Fruit fly (Drosophila melanogaster) whole organism, embryonic: ENCODE data around the gene CG5568.

Experiments
- CG10462 ChIP-seq: fragments of 200-800 bp; sonication (Bioruptor generic); optimal IDR thresholded peaks from 2 replicates; lab custom pipeline; 2016; ENCODE audit warnings: missing biosample characterization, missing genetic modification characterization
- CG11504 ChIP-seq: fragments of 200-800 bp; sonication (Bioruptor generic); optimal IDR thresholded peaks from 3 replicates; lab custom pipeline; 2019; ENCODE audit warnings: missing biosample characterization, mild to moderate bottlenecking, missing genetic modification characterization, moderate library complexity
- CG12769 ChIP-seq: fragments of 200-800 bp; sonication (Bioruptor generic); optimal IDR thresholded peaks from 2 replicates; lab custom pipeline; 2019; ENCODE audit warnings: missing biosample characterization, mild to moderate bottlenecking, missing genetic modification characterization, moderate library complexity
- CG13775 ChIP-seq: fragments of 200-800 bp; sonication (Bioruptor generic); optimal IDR thresholded peaks from 3 replicates; lab custom pipeline; 2017; ENCODE audit warnings: missing biosample characterization, mild to moderate bottlenecking, missing genetic modification characterization
- CG15073 ChIP-seq: fragments of 200-800 bp; sonication (Bioruptor generic); optimal IDR thresholded peaks from 2 replicates; lab custom pipeline; 2016; ENCODE audit warnings: missing biosample characterization, missing genetic modification characterization
- CG17568 ChIP-seq: fragments of 200-800 bp; sonication (Bioruptor generic); optimal IDR thresholded peaks from 2 replicates; lab custom pipeline; 2018; ENCODE audit warnings: missing biosample characterization, mild to moderate bottlenecking, missing genetic modification characterization, moderate library complexity
- CG17912 ChIP-seq: fragments of 200-800 bp; sonication (Bioruptor generic); optimal IDR thresholded peaks from 2 replicates; lab custom pipeline; 2018; ENCODE audit warnings: missing biosample characterization, mild to moderate bottlenecking, missing genetic modification characterization
- CG18764 ChIP-seq: fragments of 200-800 bp; sonication (Bioruptor generic); optimal IDR thresholded peaks from 3 replicates; lab custom pipeline; 2016; ENCODE audit warnings: missing biosample characterization, missing genetic modification characterization
- CG2889 ChIP-seq: fragments of 200-800 bp; sonication (Bioruptor generic); IDR thresholded peaks from 3 replicates; pipeline ENCODE4 v1.3.6; 2022; ENCODE audit warnings: missing biosample characterization, missing genetic modification characterization
- CG32772 ChIP-seq: fragments of 200-800 bp; sonication (Bioruptor generic); IDR thresholded peaks from 2 replicates; pipeline ENCODE4 v1.3.6; 2022; ENCODE audit warnings: missing biosample characterization, missing genetic modification characterization
- CG43689 ChIP-seq: fragments of 200-800 bp; sonication (Bioruptor generic); IDR thresholded peaks from 2 replicates; pipeline ENCODE4 v1.3.6; 2022; ENCODE audit warnings: missing biosample characterization, missing genetic modification characterization
- CG5953 ChIP-seq: fragments of 200-800 bp; sonication (Bioruptor generic); IDR thresholded peaks from 2 replicates; pipeline ENCODE4 v1.3.6; 2022; ENCODE audit warnings: missing biosample characterization, missing genetic modification characterization
- CG7271 ChIP-seq: fragments of 200-800 bp; sonication (Bioruptor generic); optimal IDR thresholded peaks from 2 replicates; lab custom pipeline; 2018; ENCODE audit warnings: missing biosample characterization, mild to moderate bottlenecking, missing genetic modification characterization, moderate library complexity
- CG7372 ChIP-seq: fragments of 200-800 bp; sonication (Bioruptor generic); IDR thresholded peaks from 2 replicates; pipeline ENCODE4 v1.3.6; 2022; ENCODE audit warnings: missing biosample characterization, missing genetic modification characterization
- CG8281 ChIP-seq: fragments of 200-800 bp; sonication (Bioruptor generic); optimal IDR thresholded peaks from 2 replicates; lab custom pipeline; 2018; ENCODE audit warnings: missing biosample characterization, mild to moderate bottlenecking, missing genetic modification characterization, moderate library complexity
- CG8388 ChIP-seq: fragments of 200-800 bp; sonication (Bioruptor generic); optimal IDR thresholded peaks from 2 replicates; lab custom pipeline; 2019; ENCODE audit warnings: missing biosample characterization, mild to moderate bottlenecking, missing genetic modification characterization, moderate library complexity
- CG9876 ChIP-seq: fragments of 200-800 bp; sonication (Bioruptor generic); optimal IDR thresholded peaks from 2 replicates; lab custom pipeline; 2016; ENCODE audit warnings: missing biosample characterization, missing genetic modification characterization
- Dfd ChIP-seq, 2 experiments: fragments of >200 bp; optimal IDR thresholded peaks; 2 replicates each; lab custom pipeline; 2017; ENCODE audit warnings: missing biosample characterization in 2 of 2, missing genetic modification characterization in 2 of 2
- Dip2 ChIP-seq: fragments of 200-800 bp; sonication (Bioruptor generic); IDR thresholded peaks from 2 replicates; pipeline ENCODE4 v1.3.6; 2022; ENCODE audit warnings: missing biosample characterization, missing genetic modification characterization
- Dip3 ChIP-seq: fragments of 200-800 bp; sonication (Bioruptor generic); optimal IDR thresholded peaks from 3 replicates; lab custom pipeline; 2016; ENCODE audit warnings: missing biosample characterization, missing genetic modification characterization
- Ets65A ChIP-seq: fragments of 200-800 bp; sonication (Bioruptor generic); peaks from one replicate; lab custom pipeline; 2016; ENCODE audit warnings: missing biosample characterization, missing genetic modification characterization
- HmgD ChIP-seq: fragments of 200-800 bp; sonication (Bioruptor generic); optimal IDR thresholded peaks from 3 replicates; lab custom pipeline; 2016; ENCODE audit warnings: missing biosample characterization, missing genetic modification characterization
- Hr39 ChIP-seq: fragments of >200 bp; optimal IDR thresholded peaks from 2 replicates; lab custom pipeline; 2017
- Lhr ChIP-seq: fragments of 200-800 bp; sonication (Bioruptor generic); optimal IDR thresholded peaks from 3 replicates; lab custom pipeline; 2017; ENCODE audit warnings: mild to moderate bottlenecking, missing biosample characterization, missing genetic modification reagents, missing genetic modification characterization
- Nf-YC ChIP-seq: fragments of 200-800 bp; optimal IDR thresholded peaks from 3 replicates; lab custom pipeline; 2019; ENCODE audit warnings: missing biosample characterization, mild to moderate bottlenecking, missing genetic modification characterization, moderate library complexity
- Trl ChIP-seq, 3 experiments: fragments of >200 bp in 2 of 3; fragments of 200-800 bp in 1 of 3; sonication (Bioruptor generic) in 1 of 3; optimal IDR thresholded peaks; 2 replicates in 1 of 3; 3 replicates in 2 of 3; lab custom pipeline; 2016 to 2017; ENCODE audit warnings: missing biosample characterization in 1 of 3, missing genetic modification characterization in 1 of 3
- Xrp1 ChIP-seq: fragments of 200-800 bp; sonication (Bioruptor generic); IDR thresholded peaks from 2 replicates; pipeline ENCODE4 v1.3.6; 2022; ENCODE audit warnings: missing biosample characterization, missing genetic modification characterization
- YL-1 ChIP-seq: fragments of 200-800 bp; sonication (Bioruptor generic); optimal IDR thresholded peaks from 3 replicates; lab custom pipeline; 2017; ENCODE audit warnings: missing biosample characterization, mild to moderate bottlenecking, missing genetic modification characterization
- ac ChIP-seq: fragments of 200-800 bp; sonication (Bioruptor generic); optimal IDR thresholded peaks from 3 replicates; lab custom pipeline; 2017; ENCODE audit warnings: missing biosample characterization, mild to moderate bottlenecking, missing genetic modification characterization
- ato ChIP-seq: fragments of 200-800 bp; sonication (Bioruptor generic); IDR thresholded peaks from 2 replicates; pipeline ENCODE4 v1.3.6; 2022; ENCODE audit warnings: missing biosample characterization, missing genetic modification characterization; ENCODE audit not compliant: partially characterized antibody
- bab2 ChIP-seq: fragments of 200-800 bp; sonication (Bioruptor generic); optimal IDR thresholded peaks from 2 replicates; lab custom pipeline; 2016; ENCODE audit warnings: missing biosample characterization, missing genetic modification characterization
- cato ChIP-seq: fragments of 200-800 bp; sonication (Bioruptor generic); optimal IDR thresholded peaks from 2 replicates; lab custom pipeline; 2016; ENCODE audit warnings: missing biosample characterization, missing genetic modification characterization, borderline replicate concordance
- fd96Cb ChIP-seq: fragments of 200-800 bp; sonication (Bioruptor generic); optimal IDR thresholded peaks from 2 replicates; lab custom pipeline; 2018; ENCODE audit warnings: missing biosample characterization, mild to moderate bottlenecking, missing genetic modification characterization, moderate library complexity
- gem ChIP-seq: fragments of 200-800 bp; sonication (Bioruptor generic); optimal IDR thresholded peaks from 2 replicates; lab custom pipeline; 2019; ENCODE audit warnings: missing biosample characterization, mild to moderate bottlenecking, missing genetic modification characterization, moderate library complexity
- grn ChIP-seq: fragments of 200-800 bp; sonication (Bioruptor generic); optimal IDR thresholded peaks from 3 replicates; lab custom pipeline; 2017; ENCODE audit warnings: missing biosample characterization, missing genetic modification characterization
- gro ChIP-seq: fragments of 200-800 bp; sonication (Bioruptor generic); optimal IDR thresholded peaks from 2 replicates; lab custom pipeline; 2016; ENCODE audit warnings: missing biosample characterization, missing genetic modification characterization
- hb ChIP-seq: fragments of 200-800 bp; sonication (Bioruptor generic); IDR thresholded peaks from 3 replicates; pipeline ENCODE4 v1.3.6; 2022; ENCODE audit warnings: missing biosample characterization, missing genetic modification characterization; ENCODE audit not compliant: partially characterized antibody
- hbn ChIP-seq: fragments of 200-800 bp; sonication (Bioruptor generic); IDR thresholded peaks from 2 replicates; pipeline ENCODE4 v1.3.6; 2022; ENCODE audit warnings: missing biosample characterization, missing genetic modification characterization; ENCODE audit not compliant: partially characterized antibody
- hkb ChIP-seq, 2 experiments: fragments of 200-800 bp in 1 of 2; fragments of >200 bp in 1 of 2; sonication (Bioruptor generic) in 1 of 2; IDR thresholded peaks in 1 of 2; optimal IDR thresholded peaks in 1 of 2; 2 replicates each; pipeline versions ENCODE4 v1.3.6 to Lab custom; 2017 to 2022; ENCODE audit warnings: missing biosample characterization in 1 of 2, missing genetic modification characterization in 1 of 2
- lov ChIP-seq, 2 experiments: fragments of 200-800 bp in 1 of 2; fragments of >200 bp in 1 of 2; sonication (Bioruptor generic) in 1 of 2; IDR thresholded peaks in 1 of 2; optimal IDR thresholded peaks in 1 of 2; 2 replicates in 1 of 2; 3 replicates in 1 of 2; pipeline versions ENCODE4 v1.3.6 to Lab custom; 2017 to 2022; ENCODE audit warnings: missing biosample characterization in 1 of 2, missing genetic modification characterization in 1 of 2
- ro ChIP-seq: fragments of 200-800 bp; sonication (Bioruptor generic); IDR thresholded peaks from 2 replicates; pipeline ENCODE4 v1.3.6; 2022; ENCODE audit warnings: missing biosample characterization, missing genetic modification characterization
- sc ChIP-seq, 3 experiments: fragments of >200 bp in 2 of 3; fragments of 200-800 bp in 1 of 3; sonication (Bioruptor generic) in 1 of 3; optimal IDR thresholded peaks; 2 replicates in 2 of 3; 3 replicates in 1 of 3; lab custom pipeline; 2017; ENCODE audit warnings: mild to moderate bottlenecking in 1 of 3, missing biosample characterization in 1 of 3, missing genetic modification characterization in 1 of 3, missing genetic modification reagents in 1 of 3
- schlank ChIP-seq: fragments of 200-800 bp; sonication (Bioruptor generic); optimal IDR thresholded peaks from 2 replicates; lab custom pipeline; 2018; ENCODE audit warnings: missing biosample characterization, mild to moderate bottlenecking, missing genetic modification characterization
- sd ChIP-seq: fragments of 200-800 bp; sonication (Bioruptor generic); optimal IDR thresholded peaks from 3 replicates; lab custom pipeline; 2018; ENCODE audit warnings: missing biosample characterization, mild to moderate bottlenecking, missing genetic modification characterization, moderate library complexity
- slou ChIP-seq: fragments of 200-800 bp; sonication (Bioruptor generic); optimal IDR thresholded peaks from 3 replicates; lab custom pipeline; 2016; ENCODE audit warnings: missing biosample characterization, missing genetic modification characterization
- tll ChIP-seq, 2 experiments: fragments of 200-800 bp in 1 of 2; fragments of >200 bp in 1 of 2; sonication (Bioruptor generic) in 1 of 2; optimal IDR thresholded peaks; 2 replicates each; lab custom pipeline; 2017 to 2019; ENCODE audit warnings: missing biosample characterization in 2 of 2, missing genetic modification characterization in 2 of 2, mild to moderate bottlenecking in 1 of 2, moderate library complexity in 1 of 2
- unpg ChIP-seq: fragments of 200-800 bp; sonication (Bioruptor generic); optimal IDR thresholded peaks from 3 replicates; lab custom pipeline; 2018; ENCODE audit warnings: missing biosample characterization, mild to moderate bottlenecking, missing genetic modification characterization, moderate library complexity
- wor ChIP-seq: fragments of 200-800 bp; sonication (Bioruptor generic); IDR thresholded peaks from 2 replicates; pipeline ENCODE4 v1.3.6; 2022; ENCODE audit warnings: missing biosample characterization, missing genetic modification characterization

Gene CG5568

DNA sequence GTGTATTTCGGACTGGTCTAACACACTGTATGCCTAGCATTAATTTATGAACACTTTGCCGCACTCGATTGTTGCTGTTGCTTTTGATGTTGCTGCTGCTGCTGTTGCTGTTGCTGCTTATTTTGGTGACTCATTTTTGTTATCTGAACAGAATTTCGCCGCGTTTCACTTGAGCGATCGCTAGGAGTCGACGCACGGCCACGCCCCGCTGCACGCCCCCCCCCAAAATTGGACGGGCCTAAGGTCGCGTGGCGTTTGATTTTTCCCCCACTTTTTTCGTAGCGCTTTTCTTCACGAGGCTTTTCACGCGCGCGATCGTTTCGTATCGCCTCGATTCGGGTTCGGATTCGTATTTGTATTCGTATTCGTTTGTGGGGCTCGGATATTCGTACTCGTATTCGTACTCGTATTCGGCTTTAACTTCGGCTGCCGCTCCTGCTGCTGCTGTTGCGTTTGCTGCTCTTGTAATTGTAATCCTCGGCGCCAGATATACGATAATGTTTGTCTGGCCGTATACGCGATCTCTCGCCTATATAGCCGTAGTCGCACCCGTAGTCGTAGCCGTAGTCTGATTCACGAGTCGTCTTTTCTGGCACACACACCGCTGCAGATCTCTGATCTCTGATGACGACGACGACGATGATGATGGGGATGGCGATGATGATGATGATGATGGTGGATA is 27.3 kb upstream of the CG5568 start (continued):
- peak; percentile 28 for TF ChIP-seq Nf-YC (tag; lab: Kevin White, UChicago)
- TF ChIP-seq CG2889 (GFP tag; lab: Robert Waterston, UW) = no peak
- no peak for TF ChIP-seq CG8281 (tag; lab: Kevin White, UChicago)
- TF ChIP-seq wor (GFP tag; lab: Robert Waterston, UW) = no peak
- no peak for TF ChIP-seq Lhr
- TF ChIP-seq CG7271 (tag; lab: Kevin White, UChicago) = no peak
- no peak for TF ChIP-seq Hr39
- TF ChIP-seq CG12769 (tag; lab: Kevin White, UChicago) = peak; percentile 55
- TF ChIP-seq Dip2 (GFP tag; lab: Robert Waterston, UW) = no peak
- no peak for TF ChIP-seq fd96Cb (tag; lab: Kevin White, UChicago)
- TF ChIP-seq slou = no peak
- TF ChIP-seq Dfd (GFP tag; optimal IDR thresholded peaks at IDR 0.05; lab: Kevin White, UChicago) = no peak
- TF ChIP-seq CG7372 (GFP tag; lab: Robert Waterston, UW) = no peak
- no peak for TF ChIP-seq CG17912 (GFP tag; lab: Kevin White, UChicago)
- TF ChIP-seq YL-1 (GFP tag; lab: Kevin White, UChicago) = no peak
- no peak for TF ChIP-seq HmgD
- TF ChIP-seq gro (GFP tag; lab: Kevin White, UChicago) = no peak
- TF ChIP-seq tll (GFP tag; optimal IDR thresholded peaks at IDR 0.05; lab: Kevin White, UChicago) = no peak
- TF ChIP-seq CG11504 (tag; lab: Kevin White, UChicago) = peak; percentile 11
- no peak for TF ChIP-seq CG32772 (GFP tag; lab: Robert Waterston, UW)
- no peak for TF ChIP-seq hkb (optimal IDR thresholded peaks at IDR 0.05; lab: Kevin White, UChicago)
- no peak for TF ChIP-seq hkb (GFP tag; IDR thresholded peaks at IDR 0.05; lab: Robert Waterston, UW)
- TF ChIP-seq ro = no peak
- no peak for TF ChIP-seq unpg (GFP tag; lab: Kevin White, UChicago)
- TF ChIP-seq Xrp1 = no peak
- TF ChIP-seq ato = no peak
- TF ChIP-seq lov (optimal IDR thresholded peaks at IDR 0.05; lab: Kevin White, UChicago) = no peak
- no peak for TF ChIP-seq lov (GFP tag; IDR thresholded peaks at IDR 0.05; lab: Robert Waterston, UW)
- no peak for TF ChIP-seq bab2
- peak; percentile 0 for TF ChIP-seq sd (tag; lab: Kevin White, UChicago)
- no peak for TF ChIP-seq Dip3 (GFP tag; lab: Kevin White, UChicago)
- no peak for TF ChIP-seq schlank
- no peak for TF ChIP-seq CG15073 (GFP tag; lab: Kevin White, UChicago)
- TF ChIP-seq CG43689 = no peak
- TF ChIP-seq Ets65A = peak; percentile 16
- TF ChIP-seq hb (GFP tag; lab: Robert Waterston, UW) = no peak
- TF ChIP-seq CG13775 (GFP tag; lab: Kevin White, UChicago) = no peak
- no peak for TF ChIP-seq CG10462
- TF ChIP-seq CG17568 (GFP tag; lab: Kevin White, UChicago) = no peak
- TF ChIP-seq ac = no peak
- TF ChIP-seq CG9876 (GFP tag; lab: Kevin White, UChicago) = no peak
- no peak for TF ChIP-seq sc (optimal IDR thresholded peaks at IDR 0.05; lab: Kevin White, UChicago)
- TF ChIP-seq sc (GFP tag; optimal IDR thresholded peaks at IDR 0.05; lab: Kevin White, UChicago) = no peak
- no peak for TF ChIP-seq grn (GFP tag; lab: Kevin White, UChicago)
- TF ChIP-seq cato = no peak
- TF ChIP-seq Trl (optimal IDR thresholded peaks at IDR 0.05; lab: Kevin White, UChicago) = no peak
- TF ChIP-seq Trl (GFP tag; optimal IDR thresholded peaks at IDR 0.05; lab: Kevin White, UChicago) = no peak
- TF ChIP-seq CG18764 (GFP tag; lab: Kevin White, UChicago) = no peak
- TF ChIP-seq CG8388 (GFP tag; lab: Kevin White, UChicago) = no peak
- no peak for TF ChIP-seq CG5953 (GFP tag; lab: Robert Waterston, UW)
- no peak for TF ChIP-seq hbn (GFP tag; lab: Robert Waterston, UW)
- no peak for TF ChIP-seq gem (tag; lab: Kevin White, UChicago)
